Worm (Caenorhabditis elegans) whole organism, early embryonic: ENCODE results near the gene pgp-14.

Source experiments
- F13C5.2 ChIP-seq: sonication (generic microtip); optimal IDR thresholded peaks from 2 replicates; lab custom pipeline; 2017; ENCODE audit warnings: mild to moderate bottlenecking, missing genetic modification characterization, inconsistent platforms, missing compliant biosample characterization
- aly-1 ChIP-seq: sonication (generic microtip); optimal IDR thresholded peaks from 2 replicates; lab custom pipeline; 2016; ENCODE audit warnings: missing genetic modification characterization, missing compliant biosample characterization
- ama-1 ChIP-seq: fragments of 150-350 bp; optimal IDR thresholded peaks from 2 replicates; lab custom pipeline; 2014
- ceh-13 ChIP-seq: fragments of 200-800 bp; sonication (Bioruptor generic); optimal IDR thresholded peaks from 2 replicates; lab custom pipeline; 2018; ENCODE audit warnings: mild to moderate bottlenecking, missing genetic modification characterization, missing compliant biosample characterization
- ceh-36 ChIP-seq: sonication (generic microtip); optimal IDR thresholded peaks from 2 replicates; lab custom pipeline; 2016; ENCODE audit warnings: missing genetic modification characterization, inconsistent platforms, missing compliant biosample characterization
- ets-7 ChIP-seq: sonication (generic microtip); optimal IDR thresholded peaks from 2 replicates; lab custom pipeline; 2016; ENCODE audit warnings: missing genotype, missing genetic modification characterization, missing compliant biosample characterization
- flt-1 ChIP-seq: fragments of 200-800 bp; sonication (Bioruptor generic); IDR thresholded peaks from 2 replicates; pipeline ENCODE4 v1.3.6; 2022; ENCODE audit warnings: missing genetic modification characterization, missing compliant biosample characterization
- hnd-1 ChIP-seq: sonication (generic microtip); optimal IDR thresholded peaks from 2 replicates; lab custom pipeline; 2016; ENCODE audit warnings: missing genetic modification characterization, missing compliant biosample characterization
- scrt-1 ChIP-seq: fragments of 200-800 bp; sonication (Bioruptor generic); IDR thresholded peaks from 2 replicates; pipeline ENCODE4 v1.3.6; 2022; ENCODE audit warnings: missing genetic modification characterization, missing compliant biosample characterization
- sea-1 ChIP-seq: fragments of 200-800 bp; sonication (Bioruptor generic); conservative IDR thresholded peaks from 2 replicates; pipeline ENCODE4 v1.3.6; 2022; ENCODE audit warnings: missing genetic modification characterization, missing compliant biosample characterization
- tbx-37 ChIP-seq: fragments of 200-800 bp; sonication (Bioruptor generic); conservative IDR thresholded peaks from 2 replicates; pipeline ENCODE4 v1.3.6; 2022; ENCODE audit warnings: missing genetic modification reagents, missing genetic modification characterization, missing compliant biosample characterization
- tra-4 ChIP-seq: sonication (generic microtip); optimal IDR thresholded peaks from 2 replicates; lab custom pipeline; 2017; ENCODE audit warnings: missing genetic modification characterization, missing compliant biosample characterization

ce11 chrX:12761778-12762177 lies 12.4 kb upstream of the pgp-14 start, which contains the start of gene cept-1:
- TF ChIP-seq tbx-37 (GFP tag; lab: Robert Waterston, UW) (no peak), ama-1 (lab: Kevin White, UChicago) (no peak), hnd-1 (tag; lab: Kevin White, UChicago) (no peak), aly-1 (no peak), ceh-13 (GFP tag; lab: Kevin White, UChicago) (no peak), scrt-1 (GFP tag; lab: Robert Waterston, UW) (no peak), F13C5.2 (no peak), flt-1 (GFP tag; lab: Robert Waterston, UW) (no peak), ceh-36 (no peak), tra-4 (tag; lab: Kevin White, UChicago) (no peak), ets-7 (tag; lab: Kevin White, UChicago) (no peak), sea-1 (no peak)
